Fruit fly (Drosophila melanogaster) whole organism: ENCODE data around the gene CG13713.
A peak's percentile ranks its signal among the peaks of the same experiment; 100 is the strongest.

Experiments used
- CG8478 ChIP-seq: fragments of >200 bp; optimal IDR thresholded peaks from 2 replicates; lab custom pipeline; 2018; ENCODE audit warnings: inconsistent platforms
- Dll ChIP-seq: fragments of >200 bp; optimal IDR thresholded peaks from 2 replicates; lab custom pipeline; 2017
- EcR ChIP-seq, 2 experiments: fragments of >200 bp; optimal IDR thresholded peaks; 2 replicates each; lab custom pipeline; 2017; ENCODE audit warnings: missing biosample characterization in 2 of 2, missing genetic modification characterization in 2 of 2, missing genetic modification reagents in 2 of 2
- pan ChIP-seq: fragments of >200 bp; optimal IDR thresholded peaks from 2 replicates; lab custom pipeline; 2017
- psq ChIP-seq: fragments of >200 bp; optimal IDR thresholded peaks from 2 replicates; lab custom pipeline; 2017
- usp ChIP-seq: fragments of >200 bp; optimal IDR thresholded peaks from 2 replicates; lab custom pipeline; 2017; ENCODE audit warnings: missing biosample characterization, missing genetic modification characterization, mixed read lengths

CG13713 gene

dm6 chr3L:4720510-4721157 is 23.2 kb downstream of the CG13713 start:
- TF ChIP-seq psq (no peak), pan (no peak), Dll (lab: Kevin White, UChicago) (no peak), CG8478 (lab: Kevin White, UChicago) (no peak), EcR (GFP tag; optimal IDR thresholded peaks at IDR 0.05; lab: Kevin White, UChicago) (no peak)

- TF ChIP-seq Dll (lab: Kevin White, UChicago): no peak
- no peak for TF ChIP-seq psq
- no peak for TF ChIP-seq pan
- TF ChIP-seq CG8478 (lab: Kevin White, UChicago): no peak
- no peak for TF ChIP-seq usp (GFP tag; lab: Kevin White, UChicago)
- TF ChIP-seq EcR (GFP tag; optimal IDR thresholded peaks at IDR 0.05; lab: Kevin White, UChicago): no peak
These were observed 24.5 kb downstream of the CG13713 start for dm6 chr3L:4721886-4722285.

dm6 chr3L:4729805-4730204 is 32.4 kb downstream of the CG13713 start:
- TF ChIP-seq psq (no peak), usp (GFP tag; lab: Kevin White, UChicago) (no peak), Dll (lab: Kevin White, UChicago) (no peak), EcR (GFP tag; optimal IDR thresholded peaks at IDR 0.05; lab: Kevin White, UChicago) (no peak), CG8478 (lab: Kevin White, UChicago) (no peak), pan (no peak)

DNA sequence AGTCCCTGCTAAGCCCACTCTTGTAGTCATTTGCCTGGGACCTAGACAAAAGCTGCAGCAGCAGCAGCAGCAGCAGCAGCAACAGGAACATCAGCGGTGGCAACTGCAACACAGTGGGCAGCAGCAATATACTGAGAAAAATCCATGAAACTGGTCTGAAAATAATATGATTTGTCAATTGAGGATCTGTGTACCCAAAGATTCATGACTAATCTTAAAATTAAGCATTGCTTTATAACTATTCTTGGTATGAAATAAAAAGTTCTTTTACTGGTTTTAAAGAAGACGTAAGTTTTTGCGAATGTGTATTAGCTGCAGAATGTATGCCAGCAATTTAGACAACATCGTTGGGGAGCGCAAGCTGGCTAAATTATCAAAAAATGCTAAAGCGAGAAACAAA is 34.3 kb downstream of the CG13713 start:
- TF ChIP-seq Dll (lab: Kevin White, UChicago) (no peak), usp (GFP tag; lab: Kevin White, UChicago) (no peak), pan (no peak), CG8478 (lab: Kevin White, UChicago) (no peak), EcR (GFP tag; optimal IDR thresholded peaks at IDR 0.05; lab: Kevin White, UChicago) (no peak), psq (no peak)

DNA sequence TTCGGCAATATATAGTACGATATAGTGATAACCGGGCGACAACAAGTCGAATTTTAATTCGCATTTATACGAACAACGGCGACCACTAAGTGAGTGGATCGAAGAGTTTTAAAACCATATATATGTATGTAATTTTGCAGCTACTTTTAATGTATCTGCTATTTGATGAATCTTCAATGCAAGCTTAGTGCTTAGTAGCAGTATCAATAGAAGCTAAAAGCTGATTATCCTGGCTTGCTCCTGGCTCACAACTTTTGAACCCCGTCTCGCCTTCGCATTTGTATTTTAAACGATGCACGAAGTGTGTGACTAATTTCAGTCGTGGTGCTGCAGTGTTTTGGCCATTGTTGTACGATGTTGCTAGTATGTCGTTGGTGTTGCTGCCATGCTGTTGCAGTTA is 39.2 kb downstream of the CG13713 start:
- TF ChIP-seq psq (no peak), usp (GFP tag; lab: Kevin White, UChicago) (no peak), pan (no peak), EcR (GFP tag; optimal IDR thresholded peaks at IDR 0.05; lab: Kevin White, UChicago) (no peak), Dll (lab: Kevin White, UChicago) (no peak), CG8478 (lab: Kevin White, UChicago) (no peak)

dm6 chr3L:4745143-4745542 is 47.7 kb downstream of the CG13713 start:
- TF ChIP-seq usp (GFP tag; lab: Kevin White, UChicago) (no peak), pan (no peak), psq (no peak), Dll (lab: Kevin White, UChicago) (no peak), EcR (GFP tag; optimal IDR thresholded peaks at IDR 0.05; lab: Kevin White, UChicago) (no peak)

- TF ChIP-seq pan: no peak
- peak in 1 of 2 experiments; percentile 73 for TF ChIP-seq EcR (GFP tag; optimal IDR thresholded peaks at IDR 0.05; lab: Kevin White, UChicago)
These were observed 49.9 kb downstream of the CG13713 start for dm6 chr3L:4747119-4747851.
